Worm (Caenorhabditis elegans) whole organism, dauer: ENCODE measurements around the gene T17H7.7.

Experiments used
- unc-62 ChIP-seq: sonication (generic microtip); optimal IDR thresholded peaks from 2 replicates; lab custom pipeline; 2017; ENCODE audit warnings: missing biosample characterization, missing genetic modification reagents, missing genetic modification characterization

The T17H7.7 gene

DNA sequence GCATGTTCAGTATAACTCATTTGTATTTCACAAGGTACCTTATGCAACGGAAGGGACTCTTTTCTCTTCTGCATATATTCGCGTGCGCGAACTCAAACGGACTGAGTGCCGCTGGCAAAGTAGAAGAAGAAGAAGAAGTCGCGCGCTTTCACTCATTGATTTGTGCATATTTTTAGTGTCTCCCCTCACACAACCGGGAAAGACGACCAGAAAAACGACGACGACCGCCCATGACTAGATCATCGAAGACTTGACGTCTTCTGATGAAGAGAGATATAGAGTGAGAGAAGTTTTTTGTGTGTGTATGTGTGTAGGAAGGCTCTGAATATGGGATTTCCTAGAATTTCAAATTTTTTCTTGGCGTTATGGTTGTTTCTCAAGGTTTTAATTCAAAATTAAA lies 6.5 kb upstream of the T17H7.7 start:
- TF ChIP-seq unc-62 (GFP tag; lab: Kevin White, UChicago) = no peak

DNA sequence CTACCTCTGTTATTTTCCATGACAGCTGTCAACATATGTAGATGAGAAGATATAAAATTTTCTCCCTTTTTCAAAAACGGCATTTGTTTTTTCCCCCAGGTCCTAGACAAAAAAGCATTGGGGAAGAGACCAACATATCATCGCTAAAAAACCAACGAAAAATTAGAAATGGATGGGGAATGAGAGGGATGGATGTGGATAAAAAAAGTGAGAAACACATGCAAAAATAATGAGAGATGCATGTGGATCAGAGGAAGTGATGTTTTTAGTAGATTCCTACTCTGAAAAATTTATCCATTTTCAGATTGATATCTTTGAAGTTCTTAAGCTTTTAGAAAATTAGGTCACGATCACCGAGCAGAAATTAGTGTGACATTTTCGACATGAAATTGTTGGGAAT lies 4.6 kb upstream of the T17H7.7 start:
- TF ChIP-seq unc-62 (GFP tag; lab: Kevin White, UChicago) = no peak

DNA sequence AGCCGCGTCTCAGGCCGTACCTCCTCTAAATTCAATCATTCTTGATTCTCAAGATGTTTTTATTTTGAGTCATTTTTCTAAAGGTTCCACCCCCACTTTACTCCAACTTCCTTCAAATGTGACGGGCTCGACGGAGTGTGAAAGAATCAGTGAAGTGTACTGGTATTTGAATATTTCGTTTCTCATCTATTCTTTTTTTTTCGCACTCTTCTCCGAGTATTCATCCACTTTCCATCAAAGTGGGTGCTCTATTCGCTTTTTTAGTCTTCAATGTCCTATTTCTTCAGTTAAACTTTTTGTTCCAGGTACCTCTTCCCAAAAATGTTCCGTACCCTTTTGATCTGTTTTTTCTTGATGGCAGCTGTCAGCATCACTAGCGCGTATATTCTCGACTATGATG lies 3.6 kb upstream of the T17H7.7 start, which contains the start of gene nlp-52:
nlp-52 (plus strand) TSS at position 301 of the 400 bp plus-strand sequence.
- no peak for TF ChIP-seq unc-62 (GFP tag; lab: Kevin White, UChicago)

DNA sequence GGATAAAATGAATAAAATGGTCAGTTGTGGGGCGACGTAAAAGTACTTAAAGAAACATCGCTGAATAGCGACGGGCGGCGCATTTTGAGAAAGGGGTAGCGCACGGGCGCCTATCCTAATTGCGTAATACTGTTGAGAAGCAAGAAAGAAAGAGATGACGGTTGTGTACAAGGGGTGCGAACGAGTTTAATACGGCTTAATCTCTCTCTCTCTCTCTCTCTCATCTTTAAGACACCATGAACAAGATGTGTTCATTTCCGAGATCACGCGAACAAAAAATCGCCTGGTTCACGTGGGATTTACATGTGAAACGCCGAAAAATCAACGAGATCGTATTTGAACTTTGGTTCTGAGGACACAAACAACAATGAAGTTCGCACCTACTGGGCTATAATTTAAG lies 1.8 kb upstream of the T17H7.7 start:
- no peak for TF ChIP-seq unc-62 (GFP tag; lab: Kevin White, UChicago)

DNA sequence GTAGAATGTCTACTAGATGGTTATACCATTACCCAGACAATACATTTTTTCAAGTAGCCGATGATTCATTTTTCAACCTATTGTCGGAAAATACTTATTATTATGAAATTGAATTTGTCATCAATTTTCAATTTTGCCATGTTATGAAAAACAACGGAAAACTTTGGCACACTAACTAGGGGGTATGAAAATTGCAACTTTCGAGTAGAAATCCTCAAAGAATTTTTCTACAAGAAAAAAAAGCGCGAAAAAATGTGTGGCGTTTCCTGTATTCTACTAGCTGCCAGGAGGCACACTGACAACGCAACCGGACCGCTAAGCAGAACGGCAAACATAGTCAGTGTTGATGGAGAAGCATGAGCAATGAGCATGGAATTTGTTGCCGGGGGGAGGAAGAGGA lies 3.5 kb downstream of the T17H7.7 start:
- no peak for TF ChIP-seq unc-62 (GFP tag; lab: Kevin White, UChicago)

DNA sequence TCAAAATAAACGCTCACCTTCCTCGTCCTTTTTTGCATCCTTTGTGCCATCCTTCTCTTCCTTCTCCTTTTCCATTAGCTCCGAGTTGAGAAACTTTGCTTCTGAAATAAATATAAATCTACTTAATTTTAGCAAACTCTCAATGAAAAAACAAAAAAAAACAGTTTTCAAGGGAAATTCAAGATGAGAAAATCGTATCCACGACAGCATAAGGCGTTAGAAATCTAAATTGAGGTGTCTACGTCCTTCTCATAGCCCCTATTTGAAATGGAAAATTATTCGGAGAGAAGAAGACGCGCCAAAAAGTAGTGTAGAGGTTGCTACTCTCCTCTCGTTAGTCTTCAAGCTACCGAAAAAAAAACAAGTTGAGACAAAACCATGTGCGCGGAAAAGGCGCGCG lies 5.6 kb downstream of the T17H7.7 start, which contains the start of gene pat-12:
pat-12 (minus strand) TSS at position 101 of the 400 bp plus-strand sequence.
- TF ChIP-seq unc-62 (GFP tag; lab: Kevin White, UChicago) = no peak

DNA sequence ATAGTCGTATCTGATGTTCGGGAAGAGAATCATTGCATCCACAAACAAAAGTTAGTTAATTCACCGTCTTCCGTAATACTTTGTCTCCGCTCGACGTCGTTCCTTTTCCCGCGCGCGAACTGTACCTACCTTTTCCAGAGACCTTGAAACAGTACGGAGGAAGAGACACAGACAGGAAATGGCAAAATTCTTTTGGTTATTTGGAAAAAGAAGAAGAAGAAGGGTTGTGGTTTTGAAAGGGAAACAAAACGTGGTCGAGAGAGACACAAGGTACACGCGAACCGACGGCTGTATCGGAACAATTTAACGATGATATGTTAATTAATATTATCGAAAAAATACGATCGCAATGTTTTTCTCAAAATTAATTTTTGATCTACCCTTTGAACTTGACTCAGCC lies 7.9 kb downstream of the T17H7.7 start:
- TF ChIP-seq unc-62 (GFP tag; lab: Kevin White, UChicago) = no peak

DNA sequence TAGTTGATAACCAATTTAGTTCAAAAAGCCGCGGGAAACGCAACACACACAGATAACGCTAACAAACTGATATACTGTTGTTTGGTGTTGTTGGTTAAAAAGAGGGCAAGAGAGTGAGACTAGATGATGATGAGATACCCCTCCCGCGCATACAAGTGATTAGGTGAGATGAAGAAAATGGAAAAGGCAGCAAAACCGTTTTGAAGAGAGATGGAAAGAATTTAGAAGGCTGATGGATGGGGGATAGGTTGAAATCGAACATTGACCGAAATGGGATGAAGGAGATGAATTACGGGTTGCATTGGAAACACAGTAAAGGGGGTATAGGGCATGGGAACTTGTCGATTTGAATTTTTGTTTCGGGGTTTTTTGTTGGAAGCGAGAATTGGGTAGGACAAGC lies 9.1 kb downstream of the T17H7.7 start:
- no peak for TF ChIP-seq unc-62 (GFP tag; lab: Kevin White, UChicago)

DNA sequence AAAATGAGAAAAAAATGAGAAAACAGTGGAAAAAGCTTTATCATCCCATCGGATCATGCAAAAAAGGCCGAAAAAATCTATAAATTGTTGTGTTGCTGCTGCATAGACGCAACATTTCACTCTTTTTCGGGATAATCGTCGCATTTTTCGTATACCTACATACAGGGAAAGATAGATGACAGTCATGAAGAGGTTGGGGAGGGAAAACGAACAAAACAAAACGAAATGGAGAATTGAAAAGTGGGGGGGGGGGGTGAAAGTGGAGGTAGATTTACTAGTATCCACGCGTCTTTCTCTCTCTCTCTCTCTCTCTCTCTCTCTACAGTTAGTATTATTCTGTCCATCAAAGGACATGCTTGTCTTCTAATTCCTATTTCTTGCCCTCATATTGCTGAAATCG lies 13.4 kb downstream of the T17H7.7 start:
- TF ChIP-seq unc-62 (GFP tag; lab: Kevin White, UChicago) = no peak

DNA sequence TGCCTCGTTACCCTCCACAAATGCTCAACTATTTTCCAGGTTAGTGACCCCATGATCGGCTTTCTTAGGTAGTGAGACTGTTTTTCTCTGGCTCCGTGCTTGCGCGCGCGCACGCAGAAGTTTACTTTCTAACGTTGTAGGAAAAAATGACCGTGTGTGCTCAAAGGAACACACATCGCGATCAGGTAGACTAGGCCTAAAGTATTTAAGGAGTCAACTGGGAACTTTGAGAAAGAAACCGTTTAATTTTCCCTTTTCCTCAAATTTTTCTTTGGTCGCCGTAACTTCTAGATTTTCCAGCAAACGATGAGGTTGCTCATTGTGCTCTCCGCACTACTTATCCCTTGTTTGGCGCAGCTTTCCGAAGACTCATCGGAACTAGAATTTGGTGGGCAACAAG lies 17.5 kb downstream of the T17H7.7 start, which contains the start of gene idpp-1:
idpp-1 (plus strand) TSS at position 301 of the 400 bp plus-strand sequence.
- TF ChIP-seq unc-62 (GFP tag; lab: Kevin White, UChicago) = no peak

DNA sequence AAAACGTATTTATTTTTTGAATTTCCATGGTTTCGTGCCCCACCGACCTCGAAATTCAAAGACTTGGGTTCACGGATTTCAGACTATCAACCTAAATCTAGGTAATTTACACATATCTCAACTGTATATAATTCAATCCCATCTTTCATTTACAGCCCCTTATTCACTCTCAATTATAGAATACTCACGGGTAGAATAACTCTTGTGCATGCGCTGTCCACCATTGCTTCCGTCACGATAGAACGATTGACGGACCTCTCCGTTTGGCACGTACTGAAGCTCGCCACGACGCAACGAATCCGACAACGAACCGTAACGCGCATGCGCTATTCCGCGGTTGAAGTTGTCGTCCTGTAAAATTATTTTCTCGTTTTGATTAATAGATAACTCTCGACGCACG lies 29.2 kb downstream of the T17H7.7 start:
- no peak for TF ChIP-seq unc-62 (GFP tag; lab: Kevin White, UChicago)

DNA sequence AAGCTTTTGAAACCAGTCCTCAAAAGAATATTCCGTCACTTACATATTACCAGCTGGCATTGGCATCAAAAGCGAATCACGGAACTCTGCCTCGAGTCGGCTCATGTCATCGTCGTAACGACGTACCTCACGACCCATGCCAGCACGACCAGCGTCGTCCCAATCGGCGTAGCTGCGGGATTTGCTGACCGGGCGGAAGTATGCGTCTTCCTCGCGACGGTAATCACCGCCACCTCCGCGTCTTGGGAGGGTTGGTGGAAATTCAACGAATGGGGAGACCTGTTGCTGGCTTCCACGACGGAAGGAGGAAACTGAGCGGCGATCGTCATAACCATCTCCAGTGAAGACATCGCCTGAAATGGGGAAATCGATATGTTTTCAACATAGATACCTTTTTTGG lies 29.8 kb downstream of the T17H7.7 start:
- TF ChIP-seq unc-62 (GFP tag; lab: Kevin White, UChicago) = no peak

DNA sequence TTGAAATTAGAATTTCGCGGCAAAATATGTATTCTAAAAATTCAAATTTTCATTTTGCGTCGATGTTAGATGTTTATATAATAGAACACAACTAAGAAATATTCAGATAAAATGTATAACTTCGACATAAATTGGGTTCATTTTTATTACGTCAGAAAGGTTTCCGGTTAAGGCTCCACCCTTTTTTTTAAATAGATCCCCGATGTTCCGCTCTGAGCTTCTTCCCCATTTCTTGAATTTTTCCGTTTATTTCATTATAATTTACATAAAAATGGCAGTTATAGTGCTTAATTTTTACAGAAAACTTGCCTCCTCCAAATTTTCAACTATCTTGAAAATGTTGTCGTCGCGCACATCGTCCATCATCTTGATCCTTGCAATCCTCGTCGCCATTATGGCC lies 33.1 kb downstream of the T17H7.7 start, which contains the start of gene flp-24:
flp-24 (plus strand) TSS at position 301 of the 400 bp plus-strand sequence.
- no peak for TF ChIP-seq unc-62 (GFP tag; lab: Kevin White, UChicago)

DNA sequence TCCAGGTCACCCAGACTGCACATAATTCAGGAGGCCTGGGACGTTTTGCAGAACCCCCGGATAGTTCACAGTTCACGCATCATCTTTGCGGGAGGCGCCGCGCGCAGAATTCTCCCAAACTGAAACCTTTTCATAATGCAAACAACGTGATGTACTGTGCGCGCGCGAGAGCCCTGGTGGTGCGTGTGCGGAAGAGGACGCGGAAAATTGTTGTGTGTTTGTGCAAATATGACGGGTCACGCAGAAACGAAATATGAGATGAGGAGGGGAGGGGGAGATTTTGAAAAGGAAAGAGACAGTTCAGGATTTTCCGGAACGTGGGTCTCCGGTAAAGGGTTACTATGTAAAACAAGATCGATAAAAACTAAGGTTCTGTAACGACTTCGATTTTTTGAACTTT lies 47.8 kb downstream of the T17H7.7 start:
- TF ChIP-seq unc-62 (GFP tag; lab: Kevin White, UChicago) = no peak
